Worm (Caenorhabditis elegans) whole organism, early embryonic: Measurements from ENCODE around the gene fbxa-42.

Source experiments
- B0310.2 ChIP-seq: sonication (generic microtip); optimal IDR thresholded peaks from 2 replicates; lab custom pipeline; 2016; ENCODE audit warnings: mild to moderate bottlenecking, missing genetic modification characterization, missing compliant biosample characterization
- F13C5.2 ChIP-seq: sonication (generic microtip); optimal IDR thresholded peaks from 2 replicates; lab custom pipeline; 2017; ENCODE audit warnings: mild to moderate bottlenecking, missing genetic modification characterization, inconsistent platforms, missing compliant biosample characterization
- aly-1 ChIP-seq: sonication (generic microtip); optimal IDR thresholded peaks from 2 replicates; lab custom pipeline; 2016; ENCODE audit warnings: missing genetic modification characterization, missing compliant biosample characterization
- ama-1 ChIP-seq: fragments of 150-350 bp; optimal IDR thresholded peaks from 2 replicates; lab custom pipeline; 2014
- ceh-13 ChIP-seq: fragments of 200-800 bp; sonication (Bioruptor generic); optimal IDR thresholded peaks from 2 replicates; lab custom pipeline; 2018; ENCODE audit warnings: mild to moderate bottlenecking, missing genetic modification characterization, missing compliant biosample characterization
- ceh-36 ChIP-seq: sonication (generic microtip); optimal IDR thresholded peaks from 2 replicates; lab custom pipeline; 2016; ENCODE audit warnings: missing genetic modification characterization, inconsistent platforms, missing compliant biosample characterization
- ets-7 ChIP-seq: sonication (generic microtip); optimal IDR thresholded peaks from 2 replicates; lab custom pipeline; 2016; ENCODE audit warnings: missing genotype, missing genetic modification characterization, missing compliant biosample characterization
- flt-1 ChIP-seq: fragments of 200-800 bp; sonication (Bioruptor generic); IDR thresholded peaks from 2 replicates; pipeline ENCODE4 v1.3.6; 2022; ENCODE audit warnings: missing genetic modification characterization, missing compliant biosample characterization
- hmbx-1 ChIP-seq: sonication (generic microtip); optimal IDR thresholded peaks from 2 replicates; lab custom pipeline; 2016; ENCODE audit warnings: mild to moderate bottlenecking, missing genetic modification characterization, missing compliant biosample characterization
- hmg-4 ChIP-seq: fragments of 200-800 bp; sonication (Bioruptor generic); optimal IDR thresholded peaks from 2 replicates; lab custom pipeline; 2018; ENCODE audit warnings: mild to moderate bottlenecking, missing genetic modification characterization, missing compliant biosample characterization
- hnd-1 ChIP-seq: sonication (generic microtip); optimal IDR thresholded peaks from 2 replicates; lab custom pipeline; 2016; ENCODE audit warnings: missing genetic modification characterization, missing compliant biosample characterization
- pes-1 ChIP-seq: fragments of 200-800 bp; sonication (Bioruptor generic); IDR thresholded peaks from 2 replicates; pipeline ENCODE4 v1.3.6; 2022; ENCODE audit warnings: missing genetic modification reagents, missing genetic modification characterization, missing compliant biosample characterization
- scrt-1 ChIP-seq: fragments of 200-800 bp; sonication (Bioruptor generic); IDR thresholded peaks from 2 replicates; pipeline ENCODE4 v1.3.6; 2022; ENCODE audit warnings: missing genetic modification characterization, missing compliant biosample characterization
- sea-1 ChIP-seq: fragments of 200-800 bp; sonication (Bioruptor generic); conservative IDR thresholded peaks from 2 replicates; pipeline ENCODE4 v1.3.6; 2022; ENCODE audit warnings: missing genetic modification characterization, missing compliant biosample characterization
- tbx-11 ChIP-seq: fragments of 200-800 bp; sonication (Bioruptor generic); IDR thresholded peaks from 2 replicates; pipeline ENCODE4 v1.3.6; 2022; ENCODE audit warnings: missing genetic modification characterization, missing compliant biosample characterization
- tbx-37 ChIP-seq: fragments of 200-800 bp; sonication (Bioruptor generic); conservative IDR thresholded peaks from 2 replicates; pipeline ENCODE4 v1.3.6; 2022; ENCODE audit warnings: missing genetic modification reagents, missing genetic modification characterization, missing compliant biosample characterization
- tra-4 ChIP-seq: sonication (generic microtip); optimal IDR thresholded peaks from 2 replicates; lab custom pipeline; 2017; ENCODE audit warnings: missing genetic modification characterization, missing compliant biosample characterization

Gene fbxa-42

ce11 chrIII:2224478-2224877 lies 36.8 kb downstream of the fbxa-42 start, which contains the start of gene fbxa-38:
Gene fbxa-38 (plus strand): TSS chrIII:2224672.
- TF ChIP-seq aly-1 (tag; lab: Kevin White, UChicago) = no peak
- TF ChIP-seq ama-1 (lab: Kevin White, UChicago) = no peak
- no peak for TF ChIP-seq ceh-36 (tag; lab: Kevin White, UChicago)
- no peak for TF ChIP-seq tbx-11 (GFP tag; lab: Robert Waterston, UW)
- TF ChIP-seq scrt-1 (GFP tag; lab: Robert Waterston, UW) = no peak
- no peak for TF ChIP-seq pes-1 (GFP tag; lab: Robert Waterston, UW)
- TF ChIP-seq tbx-37 (GFP tag; lab: Robert Waterston, UW) = no peak
- no peak for TF ChIP-seq tra-4 (tag; lab: Kevin White, UChicago)
- TF ChIP-seq sea-1 (GFP tag; lab: Robert Waterston, UW) = no peak
- TF ChIP-seq ets-7 (tag; lab: Kevin White, UChicago) = no peak
- TF ChIP-seq ceh-13 (GFP tag; lab: Kevin White, UChicago) = no peak
- TF ChIP-seq F13C5.2 (tag; lab: Kevin White, UChicago) = no peak
- TF ChIP-seq hmbx-1 (tag; lab: Kevin White, UChicago) = no peak
- TF ChIP-seq hmg-4 = no peak
- no peak for TF ChIP-seq B0310.2
- TF ChIP-seq hnd-1 (tag; lab: Kevin White, UChicago) = no peak
- TF ChIP-seq flt-1 (GFP tag; lab: Robert Waterston, UW) = no peak

DNA sequence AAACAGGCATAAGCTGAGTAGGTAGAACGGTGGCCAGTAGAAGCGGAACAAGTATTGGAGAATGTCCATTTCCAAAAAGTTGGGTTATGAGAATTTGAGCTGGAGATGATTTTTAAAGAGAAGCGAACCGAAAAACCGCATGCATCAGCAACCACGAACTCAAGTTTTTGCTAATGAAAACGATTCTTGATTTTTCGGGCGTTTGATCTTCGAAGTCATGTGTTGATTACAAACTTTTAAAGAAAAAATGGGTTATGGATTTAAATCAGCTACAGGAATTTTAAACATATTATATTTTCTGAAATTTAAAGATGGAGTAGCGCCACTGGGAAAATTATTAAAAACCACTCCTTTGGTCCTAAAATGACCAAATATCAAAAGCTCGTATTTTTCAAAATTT lies 37.3 kb downstream of the fbxa-42 start, which contains the start of gene srd-65:
Gene srd-65, minus strand, starts transcription at position 101 of the 400 bp plus-strand sequence.
- TF ChIP-seq aly-1 (tag; lab: Kevin White, UChicago) (no peak), hnd-1 (tag; lab: Kevin White, UChicago) (no peak), ceh-13 (GFP tag; lab: Kevin White, UChicago) (no peak), flt-1 (GFP tag; lab: Robert Waterston, UW) (no peak), F13C5.2 (tag; lab: Kevin White, UChicago) (no peak), ama-1 (lab: Kevin White, UChicago) (no peak), ceh-36 (tag; lab: Kevin White, UChicago) (no peak), scrt-1 (GFP tag; lab: Robert Waterston, UW) (no peak), pes-1 (GFP tag; lab: Robert Waterston, UW) (no peak), ets-7 (tag; lab: Kevin White, UChicago) (no peak), sea-1 (GFP tag; lab: Robert Waterston, UW) (no peak), tbx-11 (GFP tag; lab: Robert Waterston, UW) (no peak), B0310.2 (no peak)

DNA sequence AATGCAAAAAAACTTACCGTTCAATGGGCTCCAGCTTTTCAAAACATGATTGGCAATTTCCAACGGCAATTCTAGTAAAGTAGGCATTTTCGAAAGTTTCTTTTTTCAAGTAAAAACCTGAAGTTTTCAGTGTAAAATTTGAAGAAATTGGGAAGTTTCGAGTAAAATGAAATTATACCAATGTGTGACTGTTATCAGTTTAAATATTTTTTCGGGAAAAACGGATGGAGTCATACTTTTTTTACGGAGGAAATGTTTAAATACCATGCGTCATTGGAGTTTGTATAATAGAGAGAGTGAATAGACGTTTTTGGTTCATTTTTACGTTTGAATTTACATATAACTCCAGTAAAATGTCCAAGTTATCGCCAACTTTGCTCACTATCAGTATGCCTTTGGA lies 41.8 kb downstream of the fbxa-42 start, which contains the start of gene fbxa-12:
Gene fbxa-12, plus strand, starts transcription at position 301 of the 400 bp plus-strand sequence.
- TF ChIP-seq ama-1 (lab: Kevin White, UChicago) = no peak
- TF ChIP-seq flt-1 (GFP tag; lab: Robert Waterston, UW) = no peak
- TF ChIP-seq ceh-13 (GFP tag; lab: Kevin White, UChicago) = no peak

ce11 chrIII:2212343-2212742 lies 48.9 kb downstream of the fbxa-42 start:
- TF ChIP-seq ceh-36 (tag; lab: Kevin White, UChicago) = no peak
- no peak for TF ChIP-seq sea-1 (GFP tag; lab: Robert Waterston, UW)
- no peak for TF ChIP-seq ama-1 (lab: Kevin White, UChicago)
- TF ChIP-seq F13C5.2 (tag; lab: Kevin White, UChicago) = no peak
- no peak for TF ChIP-seq tbx-11 (GFP tag; lab: Robert Waterston, UW)
- TF ChIP-seq ets-7 (tag; lab: Kevin White, UChicago) = no peak
- no peak for TF ChIP-seq hnd-1 (tag; lab: Kevin White, UChicago)
- no peak for TF ChIP-seq tbx-37 (GFP tag; lab: Robert Waterston, UW)
- TF ChIP-seq tra-4 (tag; lab: Kevin White, UChicago) = no peak
- TF ChIP-seq scrt-1 (GFP tag; lab: Robert Waterston, UW) = no peak
- no peak for TF ChIP-seq pes-1 (GFP tag; lab: Robert Waterston, UW)
- TF ChIP-seq B0310.2 = no peak
- no peak for TF ChIP-seq flt-1 (GFP tag; lab: Robert Waterston, UW)
- no peak for TF ChIP-seq hmg-4
- no peak for TF ChIP-seq hmbx-1 (tag; lab: Kevin White, UChicago)
- no peak for TF ChIP-seq aly-1 (tag; lab: Kevin White, UChicago)
- no peak for TF ChIP-seq ceh-13 (GFP tag; lab: Kevin White, UChicago)

DNA sequence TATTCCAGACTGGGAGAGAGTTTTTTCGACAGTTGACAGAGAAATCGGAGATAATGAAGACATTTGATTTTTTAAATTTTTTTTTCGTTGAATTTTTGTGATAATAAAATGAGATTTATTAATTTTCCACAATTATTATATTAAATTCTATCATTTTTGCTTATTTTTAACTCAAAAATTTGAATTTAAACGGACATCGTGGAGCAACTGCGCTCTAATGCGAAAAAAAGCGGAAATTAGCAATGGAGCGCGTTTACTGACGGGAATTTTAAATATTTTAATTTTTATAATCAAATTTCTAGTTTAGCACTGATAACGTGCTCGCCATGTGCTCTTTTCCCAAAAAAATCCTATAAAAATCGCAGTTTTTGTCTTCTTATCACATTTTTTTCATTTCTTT lies 50.1 kb downstream of the fbxa-42 start, which contains the start of gene C39B5.14:
Gene C39B5.14, plus strand, starts transcription at position 301 of the 400 bp plus-strand sequence.
- no peak for TF ChIP-seq tbx-11 (GFP tag; lab: Robert Waterston, UW)
- TF ChIP-seq tra-4 (tag; lab: Kevin White, UChicago) = no peak
- TF ChIP-seq hnd-1 (tag; lab: Kevin White, UChicago) = no peak
- no peak for TF ChIP-seq pes-1 (GFP tag; lab: Robert Waterston, UW)
- no peak for TF ChIP-seq aly-1 (tag; lab: Kevin White, UChicago)
- TF ChIP-seq ama-1 (lab: Kevin White, UChicago) = no peak
- no peak for TF ChIP-seq F13C5.2 (tag; lab: Kevin White, UChicago)
- no peak for TF ChIP-seq flt-1 (GFP tag; lab: Robert Waterston, UW)
- no peak for TF ChIP-seq sea-1 (GFP tag; lab: Robert Waterston, UW)
- TF ChIP-seq ets-7 (tag; lab: Kevin White, UChicago) = no peak
- no peak for TF ChIP-seq ceh-36 (tag; lab: Kevin White, UChicago)
- TF ChIP-seq hmg-4 = no peak
- no peak for TF ChIP-seq B0310.2
- TF ChIP-seq tbx-37 (GFP tag; lab: Robert Waterston, UW) = no peak
- TF ChIP-seq ceh-13 (GFP tag; lab: Kevin White, UChicago) = no peak
- TF ChIP-seq hmbx-1 (tag; lab: Kevin White, UChicago) = no peak
- TF ChIP-seq scrt-1 (GFP tag; lab: Robert Waterston, UW) = no peak

DNA sequence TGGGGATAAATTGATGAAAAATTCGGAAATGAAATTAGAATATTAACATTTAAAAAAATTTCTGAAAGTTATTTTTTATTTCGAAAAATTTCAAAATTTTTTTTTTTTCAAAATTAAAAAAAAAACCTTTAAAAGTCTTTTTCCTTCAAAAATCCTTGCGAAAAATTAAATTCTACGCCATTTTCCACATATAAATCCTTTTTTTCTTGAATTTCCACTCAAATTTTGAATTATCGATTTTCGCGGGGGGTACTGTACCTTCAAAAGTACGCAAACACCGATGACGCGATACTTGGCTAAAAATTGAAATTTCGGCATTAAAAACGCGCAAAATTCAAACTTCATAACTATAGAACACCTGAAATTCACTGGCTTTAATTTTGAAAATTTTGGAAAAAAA lies 50.7 kb downstream of the fbxa-42 start:
- no peak for TF ChIP-seq hmg-4
- no peak for TF ChIP-seq B0310.2
- no peak for TF ChIP-seq ama-1 (lab: Kevin White, UChicago)
- TF ChIP-seq hmbx-1 (tag; lab: Kevin White, UChicago) = no peak
- TF ChIP-seq tbx-11 (GFP tag; lab: Robert Waterston, UW) = no peak
- no peak for TF ChIP-seq aly-1 (tag; lab: Kevin White, UChicago)
- TF ChIP-seq tbx-37 (GFP tag; lab: Robert Waterston, UW) = no peak
- TF ChIP-seq flt-1 (GFP tag; lab: Robert Waterston, UW) = no peak
- no peak for TF ChIP-seq sea-1 (GFP tag; lab: Robert Waterston, UW)
- TF ChIP-seq scrt-1 (GFP tag; lab: Robert Waterston, UW) = no peak
- no peak for TF ChIP-seq pes-1 (GFP tag; lab: Robert Waterston, UW)
- TF ChIP-seq ceh-36 (tag; lab: Kevin White, UChicago) = no peak
- TF ChIP-seq tra-4 (tag; lab: Kevin White, UChicago) = no peak
- no peak for TF ChIP-seq hnd-1 (tag; lab: Kevin White, UChicago)
- TF ChIP-seq ets-7 (tag; lab: Kevin White, UChicago) = no peak
- TF ChIP-seq F13C5.2 (tag; lab: Kevin White, UChicago) = no peak
- no peak for TF ChIP-seq ceh-13 (GFP tag; lab: Kevin White, UChicago)
